Worm (Caenorhabditis elegans) whole organism, young adult: ENCODE measurements around the gene his-40.

Source experiments
- F57A8.1 ChIP-seq: fragments of 200-800 bp; sonication (Bioruptor generic); optimal IDR thresholded peaks from 2 replicates; lab custom pipeline; 2018; ENCODE audit warnings: mild to moderate bottlenecking, missing genetic modification characterization, moderate library complexity, missing compliant biosample characterization
- K11D2.4 ChIP-seq: fragments of 200-800 bp; sonication (Bioruptor generic); IDR thresholded peaks from 2 replicates; pipeline ENCODE4 v1.3.6; 2022; ENCODE audit warnings: missing genetic modification reagents, missing genetic modification characterization, missing compliant biosample characterization
- K12H6.12 ChIP-seq: fragments of 200-800 bp; sonication (Bioruptor generic); optimal IDR thresholded peaks from 2 replicates; lab custom pipeline; 2018; ENCODE audit warnings: mild to moderate bottlenecking, missing genetic modification characterization, missing compliant biosample characterization
- T07F8.4 ChIP-seq: sonication (generic microtip); optimal IDR thresholded peaks from 2 replicates; lab custom pipeline; 2016; ENCODE audit warnings: mild to moderate bottlenecking, missing genetic modification characterization, moderate library complexity, missing compliant biosample characterization
- Y67H2A.10 ChIP-seq: fragments of 200-800 bp; sonication (Bioruptor generic); conservative IDR thresholded peaks from 2 replicates; pipeline ENCODE4 v1.3.6; 2022; ENCODE audit warnings: missing genetic modification reagents, missing genetic modification characterization, missing compliant biosample characterization
- ZK185.1 ChIP-seq: sonication (generic microtip); optimal IDR thresholded peaks from 2 replicates; lab custom pipeline; 2016; ENCODE audit warnings: mild to moderate bottlenecking, missing genetic modification characterization, missing compliant biosample characterization; ENCODE audit not compliant: poor library complexity, severe bottlenecking
- aptf-2 ChIP-seq: fragments of 200-800 bp; sonication (Bioruptor generic); conservative IDR thresholded peaks from 2 replicates; pipeline ENCODE4 v1.3.6; 2022; ENCODE audit warnings: missing genetic modification reagents, missing genetic modification characterization, missing compliant biosample characterization
- aptf-3 ChIP-seq: fragments of 200-800 bp; sonication (Bioruptor generic); IDR thresholded peaks from 2 replicates; pipeline ENCODE4 v1.3.6; 2022; ENCODE audit warnings: missing genetic modification characterization, missing compliant biosample characterization
- cebp-1 ChIP-seq, 2 experiments: fragments of 200-800 bp in 1 of 2; sonication (Bioruptor generic) in 1 of 2; sonication (generic microtip) in 1 of 2; IDR thresholded peaks in 1 of 2; optimal IDR thresholded peaks in 1 of 2; 2 replicates each; pipeline versions ENCODE4 v1.3.6 to Lab custom; 2017 to 2022; ENCODE audit warnings: missing compliant biosample characterization in 2 of 2, missing genetic modification characterization in 2 of 2, mild to moderate bottlenecking in 1 of 2, missing genetic modification reagents in 1 of 2, moderate library complexity in 1 of 2
- ceh-27 ChIP-seq: fragments of 200-800 bp; sonication (Bioruptor generic); optimal IDR thresholded peaks from 2 replicates; lab custom pipeline; 2018; ENCODE audit warnings: mild to moderate bottlenecking, missing genetic modification characterization, moderate library complexity, missing compliant biosample characterization
- ceh-79 ChIP-seq: sonication (generic microtip); optimal IDR thresholded peaks from 2 replicates; lab custom pipeline; 2017; ENCODE audit warnings: mild to moderate bottlenecking, missing genetic modification characterization, missing compliant biosample characterization
- chd-7 ChIP-seq: sonication (generic microtip); optimal IDR thresholded peaks from 2 replicates; lab custom pipeline; 2016; ENCODE audit warnings: mild to moderate bottlenecking, missing genetic modification characterization, moderate library complexity, missing compliant biosample characterization
- dox-1 ChIP-seq: fragments of 200-800 bp; sonication (Bioruptor generic); IDR thresholded peaks from 2 replicates; pipeline ENCODE4 v1.3.6; 2022; ENCODE audit warnings: missing genetic modification reagents, missing genetic modification characterization, missing compliant biosample characterization
- fkh-3 ChIP-seq: sonication (generic microtip); optimal IDR thresholded peaks from 2 replicates; lab custom pipeline; 2016; ENCODE audit warnings: mild to moderate bottlenecking, missing genetic modification characterization, missing compliant biosample characterization
- gei-17 ChIP-seq: fragments of 200-800 bp; sonication (Bioruptor generic); optimal IDR thresholded peaks from 2 replicates; lab custom pipeline; 2018; ENCODE audit warnings: mild to moderate bottlenecking, missing genetic modification characterization, missing compliant biosample characterization
- hlh-26 ChIP-seq: fragments of 200-800 bp; sonication (Bioruptor generic); conservative IDR thresholded peaks from 2 replicates; pipeline ENCODE4 v1.3.6; 2022; ENCODE audit warnings: missing genetic modification reagents, missing genetic modification characterization, missing compliant biosample characterization
- hmg-1.2 ChIP-seq: fragments of 200-800 bp; sonication (Bioruptor generic); IDR thresholded peaks from 2 replicates; pipeline ENCODE4 v1.3.6; 2022; ENCODE audit warnings: missing genetic modification reagents, missing genetic modification characterization, missing compliant biosample characterization
- lin-26 ChIP-seq: fragments of 200-800 bp; sonication (Bioruptor generic); IDR thresholded peaks from 2 replicates; pipeline ENCODE4 v1.3.6; 2022; ENCODE audit warnings: missing genetic modification reagents, missing genetic modification characterization, missing compliant biosample characterization
- lin-35 ChIP-seq, 3 experiments: fragments of 150-350 bp in 2 of 3; sonication (generic microtip) in 1 of 3; optimal IDR thresholded peaks; 2 replicates each; lab custom pipeline; 2014 to 2018; ENCODE audit warnings: missing biosample characterization in 3 of 3, missing genetic modification characterization in 3 of 3, missing genetic modification reagents in 3 of 3
- lin-40 ChIP-seq: sonication (generic microtip); optimal IDR thresholded peaks from 2 replicates; lab custom pipeline; 2016; ENCODE audit warnings: missing genetic modification characterization, mild to moderate bottlenecking, missing compliant biosample characterization, missing genotype, missing genetic modification reagents
- lir-1 ChIP-seq: fragments of 200-800 bp; sonication (Bioruptor generic); conservative IDR thresholded peaks from 2 replicates; pipeline ENCODE4 v1.3.6; 2022; ENCODE audit warnings: missing genetic modification reagents, missing genetic modification characterization, missing compliant biosample characterization
- madf-8 ChIP-seq: fragments of 200-800 bp; sonication (Bioruptor generic); conservative IDR thresholded peaks from 2 replicates; pipeline ENCODE4 v1.3.6; 2022; ENCODE audit warnings: missing genetic modification reagents, missing genetic modification characterization, missing compliant biosample characterization
- mcd-1 ChIP-seq: fragments of 200-800 bp; sonication (Bioruptor generic); IDR thresholded peaks from 2 replicates; pipeline ENCODE4 v1.3.6; 2022; ENCODE audit warnings: missing genetic modification reagents, missing genetic modification characterization, missing compliant biosample characterization
- mes-4 ChIP-seq: sonication (generic microtip); optimal IDR thresholded peaks from 2 replicates; lab custom pipeline; 2016; ENCODE audit warnings: missing genotype, missing genetic modification characterization, missing compliant biosample characterization
- nfya-2 ChIP-seq: fragments of 200-800 bp; sonication (Bioruptor generic); IDR thresholded peaks from 2 replicates; pipeline ENCODE4 v1.3.6; 2022; ENCODE audit warnings: missing genetic modification reagents, missing genetic modification characterization, missing compliant biosample characterization
- nhr-80 ChIP-seq: sonication (generic microtip); optimal IDR thresholded peaks from 2 replicates; lab custom pipeline; 2016; ENCODE audit warnings: missing genetic modification characterization, missing compliant biosample characterization
- rcor-1 ChIP-seq: fragments of 200-800 bp; sonication (Bioruptor generic); IDR thresholded peaks from 2 replicates; pipeline ENCODE4 v1.3.6; 2022; ENCODE audit warnings: missing genetic modification reagents, missing genetic modification characterization, missing compliant biosample characterization
- sea-2 ChIP-seq: fragments of 200-800 bp; sonication (Bioruptor generic); IDR thresholded peaks from 2 replicates; pipeline ENCODE4 v1.3.6; 2022; ENCODE audit warnings: missing genetic modification characterization, missing compliant biosample characterization
- snpc-1.3 ChIP-seq: sonication (generic microtip); optimal IDR thresholded peaks from 2 replicates; lab custom pipeline; 2017; ENCODE audit warnings: missing genetic modification characterization, mild to moderate bottlenecking, missing compliant biosample characterization, antibody characterized with exemption, moderate library complexity, missing genotype, missing genetic modification reagents; ENCODE audit not compliant: insufficient read depth
- snpc-4 ChIP-seq, 5 experiments: fragments of 150-350 bp in 1 of 5; sonication (generic microtip) in 4 of 5; optimal IDR thresholded peaks; 2 replicates each; lab custom pipeline; 2014 to 2018; ENCODE audit warnings: missing genetic modification characterization in 5 of 5, missing biosample characterization in 3 of 5, antibody characterized with exemption in 2 of 5, mild to moderate bottlenecking in 2 of 5, missing compliant biosample characterization in 2 of 5, missing genotype in 2 of 5, moderate library complexity in 2 of 5, missing genetic modification reagents in 1 of 5
- somi-1 ChIP-seq: fragments of 200-800 bp; sonication (Bioruptor generic); optimal IDR thresholded peaks from 2 replicates; lab custom pipeline; 2018; ENCODE audit warnings: mild to moderate bottlenecking, missing genetic modification characterization, missing compliant biosample characterization
- tbx-9 ChIP-seq: sonication (generic microtip); optimal IDR thresholded peaks from 2 replicates; lab custom pipeline; 2016; ENCODE audit warnings: borderline replicate concordance, missing genetic modification characterization, inconsistent platforms, missing compliant biosample characterization
- zfh-2 ChIP-seq: fragments of 200-800 bp; sonication (Bioruptor generic); conservative IDR thresholded peaks from 2 replicates; pipeline ENCODE4 v1.3.6; 2022; ENCODE audit warnings: missing genetic modification reagents, missing genetic modification characterization, missing compliant biosample characterization
- ztf-22 ChIP-seq: fragments of 200-800 bp; sonication (Bioruptor generic); optimal IDR thresholded peaks from 2 replicates; lab custom pipeline; 2018; ENCODE audit warnings: mild to moderate bottlenecking, missing genetic modification characterization, moderate library complexity, missing compliant biosample characterization

The his-40 gene

DNA sequence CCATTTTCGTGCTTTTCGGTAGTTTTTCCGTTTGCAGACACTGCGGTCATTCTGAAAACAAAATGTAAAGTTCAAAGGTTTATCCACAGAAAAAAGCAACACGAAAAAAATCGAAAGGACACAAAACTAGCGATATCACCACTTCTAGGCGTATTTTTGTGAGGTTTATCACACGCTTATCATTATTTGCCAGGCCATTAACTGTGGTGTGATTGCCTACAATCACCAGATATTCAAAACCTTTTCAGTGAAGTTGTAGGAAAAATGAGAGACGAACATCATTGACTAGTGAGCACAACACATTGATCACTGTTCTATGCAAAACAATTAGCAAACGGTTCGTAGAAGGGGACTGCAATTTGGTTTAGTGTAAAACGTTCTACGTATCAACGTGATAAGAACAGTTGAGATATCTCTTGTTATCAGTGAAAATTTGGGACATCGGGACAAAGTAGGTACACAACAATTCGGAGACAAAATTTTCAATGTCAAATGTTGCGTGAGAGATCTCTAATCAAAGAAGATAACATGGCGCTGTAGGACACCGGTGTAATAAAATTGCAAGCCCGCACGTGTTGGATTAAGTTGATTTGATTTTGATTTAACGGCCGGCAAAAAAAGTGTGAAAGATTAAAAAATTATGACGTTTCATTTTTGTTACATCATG is 4.3 kb upstream of the his-40 start, which contains the start of gene sur-5 (continued):
- TF ChIP-seq sea-2 (GFP tag; lab: Robert Waterston, UW), result no peak
- peak; percentile 84 for TF ChIP-seq nhr-80 (tag; lab: Kevin White, UChicago)

DNA sequence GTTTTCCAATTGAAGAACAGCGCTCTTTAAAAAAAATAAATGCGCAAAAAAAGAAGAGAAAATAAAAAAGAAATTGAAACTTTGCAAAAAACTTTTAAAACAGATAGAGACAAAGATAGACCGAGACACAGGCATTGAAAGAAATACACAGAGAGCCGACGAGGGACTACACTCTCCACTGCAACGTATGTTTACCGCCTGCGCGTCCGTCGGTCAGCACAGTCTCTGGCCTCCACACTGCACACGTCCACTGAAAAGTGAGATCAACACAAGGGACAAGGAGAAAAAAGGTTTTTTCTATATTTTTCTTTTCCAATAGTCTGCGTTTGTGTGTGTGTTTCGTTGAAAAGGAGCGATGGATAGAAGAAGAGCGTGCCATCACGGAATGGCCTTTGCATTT is 3.5 kb upstream of the his-40 start:
- TF ChIP-seq somi-1 (GFP tag; lab: Kevin White, UChicago) (peak; percentile 5), chd-7 (peak; percentile 34), madf-8 (GFP tag; lab: Robert Waterston, UW) (no peak), snpc-4 (GFP tag; optimal IDR thresholded peaks at IDR 0.05; lab: Kevin White, UChicago) (no peak), snpc-4 (tag; optimal IDR thresholded peaks at IDR 0.05; lab: Kevin White, UChicago) (peak in 3 of 4 experiments; percentile 3 to 7 (median 5)), ceh-79 (no peak), hlh-26 (GFP tag; lab: Robert Waterston, UW) (no peak), dox-1 (peak; percentile 48; the same call in 1 of the 2 replicates), ceh-27 (GFP tag; lab: Kevin White, UChicago) (peak; percentile 25), nhr-80 (tag; lab: Kevin White, UChicago) (no peak), nfya-2 (GFP tag; lab: Robert Waterston, UW) (no peak), rcor-1 (GFP tag; lab: Robert Waterston, UW) (0 out of 2 replicates have a peak, but pooled peaks have one; percentile 40), K12H6.12 (peak; percentile 58), zfh-2 (peak; percentile 86), T07F8.4 (tag; lab: Kevin White, UChicago) (no peak), ZK185.1 (tag; lab: Kevin White, UChicago) (peak; percentile 37), ztf-22 (no peak), hmg-1.2 (peak; percentile 57; the same call in 1 of the 2 replicates), mcd-1 (GFP tag; lab: Robert Waterston, UW) (peak; percentile 33; the same call in 1 of the 2 replicates), mes-4 (tag; lab: Kevin White, UChicago) (no peak), lin-35 (GFP tag; optimal IDR thresholded peaks at IDR 0.05; lab: Kevin White, UChicago) (peak in 1 of 3 experiments; percentile 47), Y67H2A.10 (0 out of 2 replicates have a peak, but pooled peaks have one; percentile 31), gei-17 (peak; percentile 11), cebp-1 (GFP tag; IDR thresholded peaks at IDR 0.05; lab: Robert Waterston, UW) (no peak), cebp-1 (tag; optimal IDR thresholded peaks at IDR 0.05; lab: Kevin White, UChicago) (peak; percentile 47), K11D2.4 (peak; percentile 58; the same call in 1 of the 2 replicates), lin-40 (tag; lab: Kevin White, UChicago) (peak; percentile 65), snpc-1.3 (no peak), tbx-9 (no peak), fkh-3 (tag; lab: Kevin White, UChicago) (no peak), F57A8.1 (GFP tag; lab: Kevin White, UChicago) (no peak), lin-26 (GFP tag; lab: Robert Waterston, UW) (peak; percentile 68; the same call in 1 of the 2 replicates), lir-1 (GFP tag; lab: Robert Waterston, UW) (0 out of 2 replicates have a peak, but pooled peaks have one; percentile 16)

DNA sequence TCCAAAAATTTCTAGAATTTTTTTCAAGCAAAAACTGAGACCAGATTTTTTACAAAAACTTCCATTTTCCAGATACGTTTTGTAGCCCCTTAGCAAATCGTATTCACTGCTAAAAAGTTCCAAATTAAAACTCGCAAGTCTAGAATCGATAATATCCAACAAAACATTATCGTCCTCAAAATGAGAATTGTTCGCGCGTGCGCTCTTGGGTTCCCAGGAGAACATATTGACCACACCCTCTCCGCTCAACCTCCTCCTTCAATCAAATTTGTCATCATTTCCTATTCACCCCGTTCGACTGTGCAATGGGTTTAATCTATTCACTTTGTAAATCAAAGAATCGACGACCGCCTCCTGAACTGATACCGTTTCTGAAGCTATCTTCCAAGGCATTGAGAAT is 2.0 kb downstream of the his-40 start:
- TF ChIP-seq aptf-2 (GFP tag; lab: Robert Waterston, UW) (peak; percentile 91), aptf-3 (GFP tag; lab: Robert Waterston, UW) (no peak)
